Fruit fly (Drosophila melanogaster): Measurements from ENCODE around the gene CG34250.

Gene CG34250

DNA sequence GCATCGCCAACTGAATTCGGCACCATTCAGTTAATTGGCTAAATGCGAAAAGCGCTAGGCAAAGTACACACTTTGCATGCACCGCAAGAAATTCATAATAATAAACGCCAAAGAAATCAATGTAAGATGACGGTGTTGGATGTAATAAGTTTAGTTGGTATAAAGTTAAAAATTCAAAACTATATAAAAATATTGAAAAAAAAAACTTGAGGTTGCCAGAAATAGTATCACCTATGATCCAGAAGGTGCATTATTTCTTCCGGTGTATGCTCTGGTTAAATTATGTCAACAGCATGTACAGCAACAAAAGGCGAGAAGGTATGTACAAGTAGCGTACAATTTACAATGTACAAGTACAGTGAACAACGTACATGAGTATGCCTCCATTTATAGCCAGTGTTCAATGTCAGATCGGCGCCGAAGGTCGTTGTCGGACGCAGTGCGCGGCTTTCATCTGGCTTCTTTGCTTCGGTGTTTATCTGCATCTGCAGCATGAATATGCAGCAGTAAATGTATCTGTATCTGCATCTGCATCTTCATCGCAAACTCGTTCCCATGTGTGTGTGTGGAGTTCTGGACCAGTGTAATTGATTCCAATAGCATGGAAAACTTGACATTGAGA lies 21.0 kb downstream of the CG34250 start (continued):
- peak; percentile 84 for TF ChIP-seq eg (GFP tag; IDR thresholded peaks at IDR 0.05)
- TF ChIP-seq topi (GFP tag; optimal IDR thresholded peaks at IDR 0.05), result peak; percentile 67
- TF ChIP-seq net (GFP tag; optimal IDR thresholded peaks at IDR 0.05), result peak; percentile 84
- peak; percentile 85 for TF ChIP-seq OdsH (GFP tag; optimal IDR thresholded peaks at IDR 0.05)
- TF ChIP-seq Hr38 (GFP tag; optimal IDR thresholded peaks at IDR 0.05), result no peak
- TF ChIP-seq esn (GFP tag; optimal IDR thresholded peaks at IDR 0.05), result peak; percentile 63
- peak; percentile 85 for TF ChIP-seq CG10631 (GFP tag; optimal IDR thresholded peaks at IDR 0.05)
- peak; percentile 45; the same call in 1 of the 2 replicates for TF ChIP-seq CG11294 (GFP tag; IDR thresholded peaks at IDR 0.05)
- TF ChIP-seq CG6854 (GFP tag; optimal IDR thresholded peaks at IDR 0.05), result no peak

DNA sequence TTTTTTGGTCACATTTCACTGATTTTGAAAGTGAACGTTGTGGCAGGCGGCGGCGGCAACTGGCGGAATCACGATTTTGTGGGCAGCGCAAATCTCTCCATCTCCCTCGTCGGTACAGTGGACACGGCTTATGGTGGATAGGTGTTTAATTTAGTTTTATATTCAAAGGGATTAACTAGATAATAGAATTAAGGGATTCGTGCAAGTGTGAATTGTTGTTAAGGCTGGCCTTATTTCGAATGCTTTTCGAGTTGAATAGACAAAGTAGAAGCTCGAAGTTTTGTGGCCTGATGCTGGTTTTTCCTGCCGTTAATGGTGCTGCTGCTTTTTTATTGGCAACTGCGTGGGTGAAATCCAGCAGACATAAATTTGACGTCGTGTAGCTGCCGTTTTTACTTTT lies 21.9 kb downstream of the CG34250 start:
- TF ChIP-seq dac (GFP tag; optimal IDR thresholded peaks at IDR 0.05) (peak; percentile 10), CG32006 (GFP tag; optimal IDR thresholded peaks at IDR 0.05) (peak; percentile 69), CG8119 (GFP tag; IDR thresholded peaks at IDR 0.05) (peak; percentile 56; the same call in 2 of the 3 replicates), CG4318 (GFP tag; optimal IDR thresholded peaks at IDR 0.05) (peak; percentile 24), achi (GFP tag; optimal IDR thresholded peaks at IDR 0.05) (no peak), net (GFP tag; optimal IDR thresholded peaks at IDR 0.05) (peak; percentile 3), eg (GFP tag; IDR thresholded peaks at IDR 0.05) (peak; percentile 49; the same call in 1 of the 3 replicates), CG6163 (GFP tag; IDR thresholded peaks at IDR 0.05) (peak; percentile 44; the same call in 1 of the 3 replicates), CG11902 (GFP tag; optimal IDR thresholded peaks at IDR 0.05) (no peak), ss (GFP tag; optimal IDR thresholded peaks at IDR 0.05) (no peak), OdsH (GFP tag; optimal IDR thresholded peaks at IDR 0.05) (peak; percentile 8), CG15336 (GFP tag; IDR thresholded peaks at IDR 0.05) (peak; percentile 60), CG10669 (GFP tag; optimal IDR thresholded peaks at IDR 0.05) (no peak), Hr4 (GFP tag; optimal IDR thresholded peaks at IDR 0.05) (peak; percentile 65), CG3919 (GFP tag; optimal IDR thresholded peaks at IDR 0.05) (peak; percentile 11), Eip78C (GFP tag) (peak; percentile 26), CG6276 (GFP tag; optimal IDR thresholded peaks at IDR 0.05) (peak; percentile 36)

DNA sequence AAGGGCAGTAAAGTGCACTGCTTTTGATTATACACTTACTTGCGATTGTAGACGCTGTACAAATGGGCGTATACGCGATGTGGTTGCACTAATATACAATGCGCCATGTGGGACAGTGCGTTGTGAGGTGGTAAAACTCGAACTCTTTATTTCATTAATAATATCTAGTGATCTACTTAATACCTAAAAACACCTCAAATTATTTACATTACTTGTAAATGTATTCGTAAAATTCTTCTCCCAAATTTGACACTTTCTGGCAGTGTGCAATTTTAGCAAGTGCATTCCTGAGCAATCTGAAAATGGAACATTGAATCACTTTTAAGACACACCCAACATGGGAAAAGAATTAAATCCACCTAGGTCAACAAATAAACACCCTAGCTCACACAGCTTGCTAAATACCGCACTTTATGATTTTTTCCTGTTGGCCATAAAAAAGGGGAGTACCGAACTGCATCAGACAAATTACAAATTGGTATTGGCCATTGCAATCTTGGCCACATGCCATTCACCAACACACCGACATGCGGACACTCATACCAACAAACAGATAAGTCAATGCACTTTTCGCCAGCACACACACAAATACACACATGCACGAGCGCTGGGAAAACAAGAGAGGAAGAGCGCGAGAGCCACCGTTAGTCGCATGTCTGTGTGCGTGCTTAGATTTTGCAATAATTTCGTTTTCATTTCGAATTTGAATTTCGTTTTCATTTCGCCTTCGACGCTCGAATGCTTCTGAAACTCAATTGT lies 23.1 kb downstream of the CG34250 start:
- TF ChIP-seq CG32006 (GFP tag; optimal IDR thresholded peaks at IDR 0.05) (peak; percentile 47), Hr4 (GFP tag; optimal IDR thresholded peaks at IDR 0.05) (peak; percentile 39), fd59A (GFP tag; optimal IDR thresholded peaks at IDR 0.05) (no peak), net (GFP tag; optimal IDR thresholded peaks at IDR 0.05) (no peak), Eip78C (GFP tag) (peak; percentile 30), CG15336 (GFP tag; IDR thresholded peaks at IDR 0.05) (peak; percentile 58), Lpt (GFP tag; optimal IDR thresholded peaks at IDR 0.05) (peak; percentile 6), Gug (GFP tag; IDR thresholded peaks at IDR 0.05) (0 out of 2 replicates have a peak, but pooled peaks have one; percentile 20), OdsH (GFP tag; optimal IDR thresholded peaks at IDR 0.05) (peak; percentile 35), ss (GFP tag; optimal IDR thresholded peaks at IDR 0.05) (peak in 1 of 2 experiments; percentile 9), salr (GFP tag; optimal IDR thresholded peaks at IDR 0.05) (peak in 1 of 2 experiments; percentile 40), CG8119 (GFP tag; IDR thresholded peaks at IDR 0.05) (peak; percentile 50; the same call in 2 of the 3 replicates), CG8319 (GFP tag; optimal IDR thresholded peaks at IDR 0.05) (no peak), CG6163 (GFP tag; IDR thresholded peaks at IDR 0.05) (0 out of 3 replicates have a peak, but pooled peaks have one; percentile 5)

DNA sequence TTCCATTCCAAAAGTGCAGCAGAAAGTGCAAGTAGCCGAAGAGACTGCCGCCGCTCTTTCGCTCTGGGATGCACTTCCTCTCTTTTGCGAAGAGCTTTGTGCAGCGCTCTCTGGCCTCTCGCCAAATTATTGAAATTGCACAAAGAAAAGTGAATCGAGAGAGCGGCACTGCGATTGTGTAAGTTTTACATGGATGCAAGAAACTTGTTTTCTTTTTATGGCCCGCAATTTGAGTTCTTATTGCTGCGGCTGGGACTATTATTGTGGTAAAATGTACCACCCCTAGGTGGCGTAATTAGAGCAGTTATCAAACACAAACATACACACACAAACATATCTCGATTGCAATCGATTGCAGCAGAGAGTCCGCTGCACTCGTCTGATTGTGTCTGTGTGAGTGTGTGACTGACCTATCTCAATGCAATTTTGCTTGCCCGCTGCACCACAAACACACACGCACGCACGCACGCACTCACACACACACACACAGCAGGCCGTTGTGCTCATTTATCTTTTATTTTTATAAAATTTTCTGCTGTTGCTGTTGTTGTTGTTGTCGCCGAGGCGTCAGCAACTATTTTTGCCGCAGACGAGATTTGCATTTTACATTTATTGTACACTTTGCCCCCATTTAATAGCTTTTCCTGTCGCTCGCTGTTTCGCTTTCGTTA lies 24.4 kb downstream of the CG34250 start:
- TF ChIP-seq ss (GFP tag; optimal IDR thresholded peaks at IDR 0.05) (peak; percentile 67 to 84), CG6276 (GFP tag; optimal IDR thresholded peaks at IDR 0.05) (peak; percentile 61), eg (GFP tag; IDR thresholded peaks at IDR 0.05) (peak; percentile 69; the same call in 2 of the 3 replicates), CG8319 (GFP tag; optimal IDR thresholded peaks at IDR 0.05) (no peak), CG8119 (GFP tag; IDR thresholded peaks at IDR 0.05) (peak; percentile 36; the same call in 1 of the 3 replicates), salr (GFP tag; optimal IDR thresholded peaks at IDR 0.05) (no peak), CG7368 (GFP tag; optimal IDR thresholded peaks at IDR 0.05) (no peak), Blimp-1 (GFP tag; optimal IDR thresholded peaks at IDR 0.05) (peak; percentile 84), esn (GFP tag; optimal IDR thresholded peaks at IDR 0.05) (no peak), Sox14 (GFP tag; optimal IDR thresholded peaks at IDR 0.05) (peak; percentile 60), CG16779 (tag; optimal IDR thresholded peaks at IDR 0.05) (peak; percentile 7), CG15336 (GFP tag; IDR thresholded peaks at IDR 0.05) (peak; percentile 39), Lpt (GFP tag; optimal IDR thresholded peaks at IDR 0.05) (peak; percentile 73), vri (GFP tag; optimal IDR thresholded peaks at IDR 0.05) (peak; percentile 26), CG1621 (tag; optimal IDR thresholded peaks at IDR 0.05) (peak; percentile 47), Eip78C (GFP tag) (peak; percentile 77), CG6163 (GFP tag; IDR thresholded peaks at IDR 0.05) (peak; percentile 61; the same call in 2 of the 3 replicates), pdm3 (GFP tag; optimal IDR thresholded peaks at IDR 0.05) (peak; percentile 2), CG32006 (GFP tag; optimal IDR thresholded peaks at IDR 0.05) (peak; percentile 18), dsx (GFP tag; optimal IDR thresholded peaks at IDR 0.05; ENCODE audit: poor library complexity, severe bottlenecking) (peak; percentile 39), CG3032 (tag; optimal IDR thresholded peaks at IDR 0.05) (peak; percentile 16), svp (GFP tag) (peak; percentile 57)

Measured in whole organism, prepupa.